Worm (Caenorhabditis elegans) whole organism, late embryonic: ENCODE measurements around the gene msp-53.
"Not testable (repeated sequence)": the region's sequence is repeated elsewhere in the genome, so short reads cannot be mapped to it uniquely, and the experiment has no call there.

Experiments
- C08G9.2 ChIP-seq: sonication (generic microtip); optimal IDR thresholded peaks from 2 replicates; lab custom pipeline; 2016; ENCODE audit warnings: mild to moderate bottlenecking, missing genetic modification characterization, moderate library complexity, missing compliant biosample characterization
- F13H6.1 ChIP-seq: sonication (generic microtip); optimal IDR thresholded peaks from 2 replicates; lab custom pipeline; 2016; ENCODE audit warnings: missing genetic modification characterization, missing compliant biosample characterization
- T23F11.4 ChIP-seq: fragments of 200-800 bp; sonication (Bioruptor generic); optimal IDR thresholded peaks from 2 replicates; lab custom pipeline; 2018; ENCODE audit warnings: mild to moderate bottlenecking, missing genetic modification characterization, missing compliant biosample characterization
- Y22D7AL.16 ChIP-seq: sonication (generic microtip); optimal IDR thresholded peaks from 2 replicates; lab custom pipeline; 2016; ENCODE audit warnings: missing genetic modification characterization, missing compliant biosample characterization
- ama-1 ChIP-seq: fragments of 150-350 bp; optimal IDR thresholded peaks from 2 replicates; lab custom pipeline; 2014
- ceh-19 ChIP-seq: fragments of 200-800 bp; sonication (Bioruptor generic); optimal IDR thresholded peaks from 2 replicates; lab custom pipeline; 2018; ENCODE audit warnings: mild to moderate bottlenecking, missing genetic modification characterization, missing compliant biosample characterization
- ceh-22 ChIP-seq: sonication (generic microtip); optimal IDR thresholded peaks from 2 replicates; lab custom pipeline; 2017; ENCODE audit warnings: missing biosample characterization, missing genetic modification characterization
- ceh-30 ChIP-seq: fragments of 150-350 bp; optimal IDR thresholded peaks from 2 replicates; lab custom pipeline; 2014; ENCODE audit warnings: missing biosample characterization, missing genetic modification characterization
- ceh-31 ChIP-seq: sonication (generic microtip); optimal IDR thresholded peaks from 2 replicates; lab custom pipeline; 2016; ENCODE audit warnings: missing genetic modification characterization, missing compliant biosample characterization
- ceh-48 ChIP-seq: sonication (generic microtip); optimal IDR thresholded peaks from 2 replicates; lab custom pipeline; 2016; ENCODE audit warnings: missing genetic modification characterization, inconsistent platforms, missing compliant biosample characterization
- dmd-4 ChIP-seq: sonication (generic microtip); optimal IDR thresholded peaks from 2 replicates; lab custom pipeline; 2016; ENCODE audit warnings: borderline replicate concordance, missing genetic modification characterization, missing compliant biosample characterization
- dve-1 ChIP-seq: sonication (generic microtip); optimal IDR thresholded peaks from 2 replicates; lab custom pipeline; 2017; ENCODE audit warnings: antibody characterized with exemption, mild to moderate bottlenecking, missing genetic modification characterization, missing compliant biosample characterization
- elt-4 ChIP-seq: sonication (generic microtip); optimal IDR thresholded peaks from 2 replicates; lab custom pipeline; 2016; ENCODE audit warnings: missing genetic modification characterization, missing compliant biosample characterization
- fkh-6 ChIP-seq: sonication (generic microtip); optimal IDR thresholded peaks from 2 replicates; lab custom pipeline; 2016; ENCODE audit warnings: missing genetic modification characterization, missing compliant biosample characterization
- gmeb-2 ChIP-seq: sonication (generic microtip); optimal IDR thresholded peaks from 2 replicates; lab custom pipeline; 2016; ENCODE audit warnings: missing genetic modification characterization, inconsistent platforms, missing compliant biosample characterization
- hlh-15 ChIP-seq: sonication (generic microtip); optimal IDR thresholded peaks from 2 replicates; lab custom pipeline; 2016; ENCODE audit warnings: missing genetic modification characterization, missing compliant biosample characterization
- hlh-30 ChIP-seq: sonication (generic microtip); optimal IDR thresholded peaks from 2 replicates; lab custom pipeline; 2017; ENCODE audit warnings: antibody characterized with exemption, missing genetic modification characterization, missing compliant biosample characterization; ENCODE audit not compliant: insufficient read depth
- hlh-6 ChIP-seq: sonication (generic microtip); optimal IDR thresholded peaks from 2 replicates; lab custom pipeline; 2016; ENCODE audit warnings: missing genotype, missing genetic modification characterization, missing compliant biosample characterization
- hlh-8 ChIP-seq: sonication (generic microtip); optimal IDR thresholded peaks from 2 replicates; lab custom pipeline; 2016; ENCODE audit warnings: missing genotype, missing genetic modification characterization, missing compliant biosample characterization
- lin-11 ChIP-seq: fragments of 200-800 bp; sonication (Bioruptor generic); optimal IDR thresholded peaks from 2 replicates; lab custom pipeline; 2018; ENCODE audit warnings: mild to moderate bottlenecking, missing genetic modification characterization, missing compliant biosample characterization
- madf-2 ChIP-seq: sonication (generic microtip); optimal IDR thresholded peaks from 2 replicates; lab custom pipeline; 2017; ENCODE audit warnings: missing genetic modification characterization, missing compliant biosample characterization
- nfya-1 ChIP-seq: sonication (generic microtip); optimal IDR thresholded peaks from 2 replicates; lab custom pipeline; 2017; ENCODE audit warnings: missing genetic modification characterization, mild to moderate bottlenecking, missing compliant biosample characterization, antibody characterized with exemption, moderate library complexity
- nhr-11 ChIP-seq: fragments of 150-350 bp; optimal IDR thresholded peaks from 2 replicates; lab custom pipeline; 2014; ENCODE audit warnings: missing biosample characterization, missing genetic modification characterization
- nhr-232 ChIP-seq: sonication (generic microtip); optimal IDR thresholded peaks from 2 replicates; lab custom pipeline; 2016; ENCODE audit warnings: missing genetic modification characterization, missing compliant biosample characterization
- odd-2 ChIP-seq: sonication (generic microtip); optimal IDR thresholded peaks from 2 replicates; lab custom pipeline; 2017; ENCODE audit warnings: antibody characterized with exemption, mild to moderate bottlenecking, missing genetic modification characterization, missing compliant biosample characterization
- pag-3 ChIP-seq: sonication (generic microtip); optimal IDR thresholded peaks from 2 replicates; lab custom pipeline; 2016; ENCODE audit warnings: missing compliant biosample characterization, missing genetic modification characterization, borderline replicate concordance
- pat-9 ChIP-seq: fragments of 200-800 bp; sonication (Bioruptor generic); optimal IDR thresholded peaks from 2 replicates; lab custom pipeline; 2018; ENCODE audit warnings: mild to moderate bottlenecking, missing genetic modification characterization, moderate library complexity, missing compliant biosample characterization
- pax-1 ChIP-seq: fragments of 150-350 bp; optimal IDR thresholded peaks from 2 replicates; lab custom pipeline; 2014; ENCODE audit warnings: missing biosample characterization, missing genetic modification characterization
- pros-1 ChIP-seq: fragments of 150-350 bp; optimal IDR thresholded peaks from 2 replicates; lab custom pipeline; 2014; ENCODE audit warnings: missing biosample characterization, missing genetic modification reagents, missing genetic modification characterization
- sox-4 ChIP-seq: sonication (generic microtip); optimal IDR thresholded peaks from 2 replicates; lab custom pipeline; 2017; ENCODE audit warnings: mild to moderate bottlenecking, missing genetic modification characterization, inconsistent platforms, missing compliant biosample characterization
- tbx-2 ChIP-seq: sonication (generic microtip); optimal IDR thresholded peaks from 2 replicates; lab custom pipeline; 2016; ENCODE audit warnings: missing genetic modification characterization, missing compliant biosample characterization
- unc-3 ChIP-seq, 2 experiments: fragments of 200-800 bp in 1 of 2; sonication (Bioruptor generic) in 1 of 2; sonication (generic microtip) in 1 of 2; conservative IDR thresholded peaks in 1 of 2; optimal IDR thresholded peaks in 1 of 2; 2 replicates each; pipeline versions ENCODE4 v1.3.6 to Lab custom; 2016 to 2022; ENCODE audit warnings: missing compliant biosample characterization in 2 of 2, missing genetic modification characterization in 2 of 2, missing genetic modification reagents in 1 of 2
- unc-42 ChIP-seq: sonication (generic microtip); optimal IDR thresholded peaks from 2 replicates; lab custom pipeline; 2016; ENCODE audit warnings: missing genotype, missing genetic modification characterization, missing compliant biosample characterization
- unc-55 ChIP-seq: sonication (generic microtip); optimal IDR thresholded peaks from 2 replicates; lab custom pipeline; 2017; ENCODE audit warnings: missing biosample characterization, missing genetic modification reagents, missing genetic modification characterization
- zip-5 ChIP-seq: sonication (generic microtip); optimal IDR thresholded peaks from 2 replicates; lab custom pipeline; 2016; ENCODE audit warnings: missing genetic modification characterization, missing compliant biosample characterization

msp-53 gene

DNA sequence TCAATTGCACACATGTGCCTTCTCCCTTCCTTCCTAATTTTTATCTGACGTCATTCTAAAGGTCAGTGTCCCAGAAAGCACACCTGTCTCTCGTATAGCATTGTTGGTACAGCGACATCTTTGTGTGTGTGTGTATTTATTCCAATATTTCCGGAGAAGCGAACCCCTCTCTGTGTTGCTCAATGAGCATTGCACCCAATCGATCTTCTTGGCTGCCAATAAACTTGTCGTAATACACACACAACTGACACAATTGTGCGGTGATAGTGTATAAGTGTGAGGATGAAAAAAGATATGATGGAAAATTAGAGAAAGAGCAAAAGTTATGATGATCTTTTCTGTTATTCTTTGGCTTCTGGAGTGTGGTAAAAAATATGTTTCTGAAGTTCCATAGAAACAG lies 11.7 kb upstream of the msp-53 start:
- no peak for TF ChIP-seq pros-1 (tag; lab: Kevin White, UChicago)
- no peak for TF ChIP-seq ama-1 (lab: Kevin White, UChicago)
- no peak for TF ChIP-seq unc-3 (GFP tag; conservative IDR thresholded peaks at IDR 0.05; lab: Robert Waterston, UW)
- TF ChIP-seq unc-3 (tag; optimal IDR thresholded peaks at IDR 0.05; lab: Kevin White, UChicago) = no peak
- no peak for TF ChIP-seq zip-5 (tag; lab: Kevin White, UChicago)
- peak; percentile 71 for TF ChIP-seq unc-55 (GFP tag; lab: Kevin White, UChicago)
- peak; percentile 11 for TF ChIP-seq ceh-31
- no peak for TF ChIP-seq ceh-48 (tag; lab: Kevin White, UChicago)
- TF ChIP-seq nfya-1 (tag; lab: Kevin White, UChicago) = peak; percentile 6

DNA sequence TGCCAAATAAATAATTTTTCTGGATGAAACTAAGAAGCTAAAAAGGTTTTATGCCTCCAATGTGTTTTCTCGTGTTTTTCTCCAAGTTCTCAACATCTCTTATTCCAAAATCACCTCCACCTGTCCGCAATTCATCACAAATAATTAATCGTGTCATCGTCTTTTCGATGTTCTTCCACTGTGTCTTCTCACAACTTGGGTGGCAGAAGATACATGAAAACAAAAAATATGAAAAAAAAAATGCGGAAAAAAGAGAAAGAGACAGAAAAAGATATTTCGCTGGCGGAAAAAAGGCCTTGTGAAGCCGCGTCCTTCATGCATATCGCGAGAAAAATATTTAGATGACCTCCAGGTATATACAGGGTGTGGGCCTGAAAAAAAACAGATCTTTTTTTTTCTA lies 9.0 kb upstream of the msp-53 start:
- no peak for TF ChIP-seq odd-2 (tag; lab: Kevin White, UChicago)
- no peak for TF ChIP-seq fkh-6 (tag; lab: Kevin White, UChicago)
- TF ChIP-seq tbx-2 = no peak
- no peak for TF ChIP-seq dve-1 (tag; lab: Kevin White, UChicago)
- no peak for TF ChIP-seq lin-11 (tag; lab: Kevin White, UChicago)
- TF ChIP-seq hlh-15 (tag; lab: Kevin White, UChicago) = no peak
- TF ChIP-seq hlh-6 (tag; lab: Kevin White, UChicago) = no peak
- TF ChIP-seq C08G9.2 (tag; lab: Kevin White, UChicago) = no peak
- no peak for TF ChIP-seq ceh-22 (tag; lab: Kevin White, UChicago)
- no peak for TF ChIP-seq dmd-4 (tag; lab: Kevin White, UChicago)
- TF ChIP-seq pag-3 = no peak
- no peak for TF ChIP-seq Y22D7AL.16 (tag; lab: Kevin White, UChicago)
- TF ChIP-seq unc-55 (GFP tag; lab: Kevin White, UChicago) = no peak
- no peak for TF ChIP-seq unc-3 (GFP tag; conservative IDR thresholded peaks at IDR 0.05; lab: Robert Waterston, UW)
- no peak for TF ChIP-seq unc-3 (tag; optimal IDR thresholded peaks at IDR 0.05; lab: Kevin White, UChicago)
- no peak for TF ChIP-seq F13H6.1 (tag; lab: Kevin White, UChicago)
- no peak for TF ChIP-seq zip-5 (tag; lab: Kevin White, UChicago)
- no peak for TF ChIP-seq sox-4
- no peak for TF ChIP-seq nhr-232 (tag; lab: Kevin White, UChicago)

DNA sequence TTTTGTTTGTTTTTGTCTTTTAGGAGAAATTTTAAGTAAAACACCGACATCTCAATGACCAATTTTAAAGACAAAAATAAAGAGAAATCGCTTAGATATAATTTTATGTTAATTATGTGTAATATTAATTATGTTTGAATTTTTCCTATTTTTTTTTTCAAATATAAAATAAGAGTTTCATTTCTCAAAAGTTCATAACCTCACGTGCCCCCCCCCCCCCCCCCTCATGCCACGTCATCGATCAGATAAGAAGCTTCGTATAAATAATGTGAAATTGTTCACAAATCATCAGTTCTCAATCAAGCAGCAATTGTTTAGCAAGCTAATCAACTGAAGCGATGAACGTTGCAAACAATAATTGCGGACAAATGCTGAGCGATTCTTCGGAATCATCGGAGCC lies 5.7 kb upstream of the msp-53 start, which contains the start of gene C02B10.6:
Gene C02B10.6 (plus strand): TSS at position 301 of the 400 bp plus-strand sequence.
- TF ChIP-seq nhr-232, hlh-30, hlh-8 (tag; lab: Kevin White, UChicago): not testable (repeated sequence)

ce11 chrIV:5068541-5068940 lies 3.7 kb upstream of the msp-53 start, which contains the start of the genes R13H9.6 and rmd-6:
R13H9.6 (minus strand) TSS chrIV:5068641.
rmd-6 (plus strand) TSS chrIV:5068845.
- not testable (repeated sequence) for TF ChIP-seq ceh-30; ceh-31; C08G9.2 (tag; lab: Kevin White, UChicago)

DNA sequence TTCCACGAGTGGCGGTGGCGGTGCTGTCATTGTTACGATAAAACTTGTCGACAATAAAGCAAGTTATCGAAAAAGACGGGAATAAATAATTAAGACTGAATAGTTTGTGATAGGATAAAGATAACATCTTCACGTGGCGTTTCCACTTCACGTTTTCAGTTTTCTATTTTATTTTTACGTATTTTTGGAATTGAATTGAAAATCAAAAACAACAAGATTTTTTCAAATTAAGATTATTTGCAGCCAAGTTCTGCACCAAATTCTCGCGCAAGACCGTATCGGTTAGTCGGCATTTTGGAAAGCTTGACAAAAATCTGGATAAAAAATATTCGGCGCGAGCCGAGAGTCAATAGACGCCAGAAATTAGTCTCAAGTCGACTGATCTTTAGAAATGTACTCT lies 2.0 kb upstream of the msp-53 start, which contains the start of gene ttbk-2.2:
Gene ttbk-2.2 (minus strand): TSS at position 101 of the 400 bp plus-strand sequence.
- TF ChIP-seq madf-2, pat-9, unc-42 (tag; lab: Kevin White, UChicago): not testable (repeated sequence)

- no peak for TF ChIP-seq pax-1
- no peak for TF ChIP-seq unc-3 (GFP tag; conservative IDR thresholded peaks at IDR 0.05; lab: Robert Waterston, UW)
- no peak for TF ChIP-seq unc-3 (tag; optimal IDR thresholded peaks at IDR 0.05; lab: Kevin White, UChicago)
- no peak for TF ChIP-seq T23F11.4
- no peak for TF ChIP-seq madf-2 (tag; lab: Kevin White, UChicago)
- TF ChIP-seq hlh-8 (tag; lab: Kevin White, UChicago) = no peak
- no peak for TF ChIP-seq pros-1 (tag; lab: Kevin White, UChicago)
- TF ChIP-seq sox-4 = no peak
- TF ChIP-seq zip-5 (tag; lab: Kevin White, UChicago) = no peak
- no peak for TF ChIP-seq gmeb-2 (tag; lab: Kevin White, UChicago)
- no peak for TF ChIP-seq F13H6.1 (tag; lab: Kevin White, UChicago)
- no peak for TF ChIP-seq hlh-6 (tag; lab: Kevin White, UChicago)
- TF ChIP-seq nhr-11 (tag; lab: Kevin White, UChicago) = no peak
- TF ChIP-seq elt-4 (tag; lab: Kevin White, UChicago) = no peak
- no peak for TF ChIP-seq odd-2 (tag; lab: Kevin White, UChicago)
- TF ChIP-seq tbx-2 = no peak
- no peak for TF ChIP-seq ceh-19 (GFP tag; lab: Kevin White, UChicago)
Measured at ce11 chrIV:5063297-5063696, 1.6 kb downstream of the msp-53 start.
